Fruit fly (Drosophila melanogaster): ENCODE measurements around the gene cib.

Gene cib

DNA sequence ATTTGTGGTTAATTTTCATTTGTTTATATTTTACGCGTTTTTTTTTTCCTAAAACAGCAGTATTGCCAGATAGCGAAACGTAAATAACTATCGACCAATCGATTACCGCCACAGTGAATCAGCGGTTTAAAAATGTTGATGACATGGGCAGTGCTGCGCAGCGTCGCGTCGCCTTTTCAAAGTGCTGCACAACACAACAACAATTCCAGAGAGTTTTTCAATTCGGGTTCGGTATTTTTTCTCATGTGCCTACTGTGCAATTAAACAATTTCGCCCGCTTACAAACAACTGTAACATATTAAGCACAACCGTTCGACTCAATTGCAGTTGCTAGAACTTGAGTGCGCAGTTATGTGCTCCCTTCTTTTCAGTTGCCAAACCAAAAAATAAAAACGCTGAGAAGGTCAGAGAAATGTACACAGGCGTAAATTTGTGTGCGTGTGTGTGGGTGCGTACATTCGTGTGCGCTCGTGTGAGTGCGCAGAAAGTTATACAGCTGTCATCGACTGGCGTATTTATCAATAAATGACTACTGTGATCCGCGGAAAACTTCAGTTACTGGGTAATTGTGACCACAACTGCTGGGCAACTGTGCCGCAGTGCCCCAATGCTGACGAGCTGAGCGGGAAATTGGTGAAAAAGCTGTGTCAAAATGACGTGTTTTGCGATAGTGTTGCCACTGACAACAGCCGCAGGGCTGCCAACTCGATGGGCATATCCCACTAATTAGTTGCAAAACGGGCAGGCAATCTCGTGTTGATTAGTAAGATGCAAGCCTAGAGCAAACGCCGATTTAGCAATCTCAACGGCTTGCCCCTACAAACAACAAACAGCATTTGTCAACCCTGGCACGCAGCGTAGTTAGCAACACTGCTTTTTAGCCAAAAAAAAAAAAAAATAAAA lies 11.2 kb downstream of the cib start, which contains the start of the genes tyf and Tip60:
TSS of gene tyf (plus strand) at position 187 of the 903 bp plus-strand sequence.
TSS of gene Tip60 (minus strand) at position 654 of the 903 bp plus-strand sequence.
- peak; percentile 68 for TF ChIP-seq Sry-δ (GFP tag; optimal IDR thresholded peaks at IDR 0.05)
- TF ChIP-seq sob (GFP tag; IDR thresholded peaks at IDR 0.05), result peak; percentile 41; the same call in 1 of the 2 replicates
- no peak for TF ChIP-seq CG10209 (GFP tag; optimal IDR thresholded peaks at IDR 0.05)
- peak in 1 of 2 experiments; percentile 34 for TF ChIP-seq dpn (GFP tag; optimal IDR thresholded peaks at IDR 0.05)
- no peak for TF ChIP-seq CG11085 (GFP tag; IDR thresholded peaks at IDR 0.05)
- peak; percentile 98 for TF ChIP-seq trem (tag; optimal IDR thresholded peaks at IDR 0.05)
- no peak for TF ChIP-seq CG10462 (GFP tag; optimal IDR thresholded peaks at IDR 0.05)
- TF ChIP-seq seq (GFP tag; IDR thresholded peaks at IDR 0.05), result no peak
- TF ChIP-seq sqz (GFP tag; optimal IDR thresholded peaks at IDR 0.05), result peak; percentile 81
- peak; percentile 11 for TF ChIP-seq tin (GFP tag; optimal IDR thresholded peaks at IDR 0.05)
- TF ChIP-seq lmd (GFP tag; IDR thresholded peaks at IDR 0.05), result peak; percentile 24; the same call in 1 of the 2 replicates
- no peak for TF ChIP-seq CG7556 (GFP tag; optimal IDR thresholded peaks at IDR 0.05)
- no peak for TF ChIP-seq Ssrp (tag; optimal IDR thresholded peaks at IDR 0.05)
- TF ChIP-seq repo (GFP tag; optimal IDR thresholded peaks at IDR 0.05), result no peak
- no peak for TF ChIP-seq CG30403 (GFP tag; optimal IDR thresholded peaks at IDR 0.05)
- TF ChIP-seq CoRest (tag; optimal IDR thresholded peaks at IDR 0.05), result no peak
- TF ChIP-seq Aef1 (GFP tag; IDR thresholded peaks at IDR 0.05), result peak; percentile 15; the same call in 1 of the 3 replicates
- TF ChIP-seq sna (GFP tag; IDR thresholded peaks at IDR 0.05; ENCODE audit: partially characterized antibody), result 0 out of 2 replicates have a peak, but pooled peaks have one; percentile 27
- TF ChIP-seq danr (GFP tag; IDR thresholded peaks at IDR 0.05), result no peak
- peak; percentile 68 for TF ChIP-seq exex (tag; optimal IDR thresholded peaks at IDR 0.05)
- peak; percentile 31 for TF ChIP-seq CG17829 (tag; optimal IDR thresholded peaks at IDR 0.05)
- no peak for TF ChIP-seq E2f1 (GFP tag; IDR thresholded peaks at IDR 0.05)
- TF ChIP-seq Antp (GFP tag; optimal IDR thresholded peaks at IDR 0.05), result peak; percentile 42
- no peak; the same call in 1 of the 2 replicates for TF ChIP-seq tna (GFP tag; IDR thresholded peaks at IDR 0.05; ENCODE audit: partially characterized antibody)
- TF ChIP-seq HLH4C (GFP tag; IDR thresholded peaks at IDR 0.05; ENCODE audit: partially characterized antibody), result peak; percentile 67
- TF ChIP-seq CG2199 (GFP tag; IDR thresholded peaks at IDR 0.05), result 0 out of 3 replicates have a peak, but pooled peaks have one; percentile 21
- peak; percentile 30; the same call in 1 of the 2 replicates for TF ChIP-seq sisA (GFP tag; IDR thresholded peaks at IDR 0.05)
- TF ChIP-seq YL-1 (GFP tag; optimal IDR thresholded peaks at IDR 0.05), result peak; percentile 80
- 0 out of 3 replicates have a peak, but pooled peaks have one; percentile 22 for TF ChIP-seq CG11456 (GFP tag; IDR thresholded peaks at IDR 0.05)
- no peak for TF ChIP-seq Blimp-1 (GFP tag; optimal IDR thresholded peaks at IDR 0.05)
- TF ChIP-seq az2 (GFP tag; optimal IDR thresholded peaks at IDR 0.05), result no peak
- peak; percentile 25 for TF ChIP-seq CG9817 (tag; optimal IDR thresholded peaks at IDR 0.05)
- TF ChIP-seq Dref (GFP tag; IDR thresholded peaks at IDR 0.05), result peak; percentile 83
- TF ChIP-seq CG32767 (GFP tag; IDR thresholded peaks at IDR 0.05), result 0 out of 2 replicates have a peak, but pooled peaks have one; percentile 32
- no peak for TF ChIP-seq crc (GFP tag; optimal IDR thresholded peaks at IDR 0.05)
- TF ChIP-seq shn (GFP tag; optimal IDR thresholded peaks at IDR 0.05), result peak; percentile 20
- no peak for TF ChIP-seq CG17568 (GFP tag; optimal IDR thresholded peaks at IDR 0.05)
- TF ChIP-seq hb (GFP tag; IDR thresholded peaks at IDR 0.05; ENCODE audit: partially characterized antibody), result no peak
- no peak for TF ChIP-seq Max (GFP tag; optimal IDR thresholded peaks at IDR 0.05)
- peak; percentile 61 for TF ChIP-seq CG16813 (GFP tag; IDR thresholded peaks at IDR 0.05; ENCODE audit: partially characterized antibody)
- TF ChIP-seq ci (GFP tag; IDR thresholded peaks at IDR 0.05), result peak; percentile 47; the same call in 1 of the 3 replicates
- no peak for TF ChIP-seq CG11093 (GFP tag; IDR thresholded peaks at IDR 0.05)
- peak; percentile 32 for TF ChIP-seq CG8924 (tag; optimal IDR thresholded peaks at IDR 0.05)
- TF ChIP-seq salm (tag; optimal IDR thresholded peaks at IDR 0.05), result no peak
- no peak; the same call in 1 of the 2 replicates for TF ChIP-seq onecut (GFP tag; IDR thresholded peaks at IDR 0.05)
- peak; percentile 53 for TF ChIP-seq CG3847 (GFP tag; IDR thresholded peaks at IDR 0.05)
- peak; percentile 67; the same call in 1 of the 4 replicates for TF ChIP-seq chinmo (GFP tag; IDR thresholded peaks at IDR 0.05; ENCODE audit: partially characterized antibody)
- TF ChIP-seq otp (GFP tag; IDR thresholded peaks at IDR 0.05), result no peak; the same call in 2 of the 3 replicates
